Fruit fly (Drosophila melanogaster) whole organism, embryonic: Measurements from ENCODE around the gene Uba5.
A peak's percentile ranks its signal among the peaks of the same experiment; 100 is the strongest.

Source experiments
- Antp ChIP-seq: fragments of 200-800 bp; sonication (Bioruptor generic); optimal IDR thresholded peaks from 3 replicates; lab custom pipeline; 2016; ENCODE audit warnings: missing biosample characterization, missing genetic modification characterization
- Atf3 ChIP-seq: fragments of 200-800 bp; sonication (Bioruptor generic); optimal IDR thresholded peaks from 3 replicates; lab custom pipeline; 2016; ENCODE audit warnings: missing biosample characterization, missing genetic modification characterization
- BEAF-32 ChIP-seq: fragments of 200-800 bp; sonication (Bioruptor generic); optimal IDR thresholded peaks from 3 replicates; lab custom pipeline; 2017; ENCODE audit warnings: missing biosample characterization, missing genetic modification characterization, mild to moderate bottlenecking, moderate library complexity, missing genetic modification reagents
- CG10462 ChIP-seq: fragments of 200-800 bp; sonication (Bioruptor generic); optimal IDR thresholded peaks from 2 replicates; lab custom pipeline; 2016; ENCODE audit warnings: missing biosample characterization, missing genetic modification characterization
- CG11085 ChIP-seq: fragments of 200-800 bp; sonication (Bioruptor generic); IDR thresholded peaks from 2 replicates; pipeline ENCODE4 v1.3.6; 2022; ENCODE audit warnings: missing biosample characterization, missing genetic modification characterization
- CG11560 ChIP-seq: fragments of 200-800 bp; sonication (Bioruptor generic); IDR thresholded peaks from 3 replicates; pipeline ENCODE4 v1.3.6; 2022; ENCODE audit warnings: missing biosample characterization, missing genetic modification characterization
- CG13894 ChIP-seq: fragments of 200-800 bp; sonication (Bioruptor generic); optimal IDR thresholded peaks from 3 replicates; lab custom pipeline; 2018; ENCODE audit warnings: missing biosample characterization, mild to moderate bottlenecking, missing genetic modification characterization, moderate library complexity
- CG14860 ChIP-seq: fragments of 200-800 bp; sonication (Bioruptor generic); IDR thresholded peaks from 3 replicates; pipeline ENCODE4 v1.3.6; 2022; ENCODE audit warnings: missing biosample characterization, missing genetic modification characterization; ENCODE audit not compliant: partially characterized antibody
- CG1792 ChIP-seq: fragments of 200-800 bp; sonication (Bioruptor generic); optimal IDR thresholded peaks from 2 replicates; lab custom pipeline; 2016; ENCODE audit warnings: missing biosample characterization, missing genetic modification characterization
- CG18262 ChIP-seq: fragments of 200-800 bp; optimal IDR thresholded peaks from 3 replicates; lab custom pipeline; 2019; ENCODE audit warnings: missing biosample characterization, mild to moderate bottlenecking, missing genetic modification characterization, moderate library complexity
- CG2875 ChIP-seq: fragments of 200-800 bp; sonication (Bioruptor generic); optimal IDR thresholded peaks from 2 replicates; lab custom pipeline; 2017; ENCODE audit warnings: missing biosample characterization, mild to moderate bottlenecking, missing genetic modification characterization, missing genetic modification reagents
- CG2889 ChIP-seq: fragments of 200-800 bp; sonication (Bioruptor generic); IDR thresholded peaks from 3 replicates; pipeline ENCODE4 v1.3.6; 2022; ENCODE audit warnings: missing biosample characterization, missing genetic modification characterization
- CG31224 ChIP-seq: fragments of 200-800 bp; sonication (Bioruptor generic); IDR thresholded peaks from 2 replicates; pipeline ENCODE4 v1.3.6; 2022; ENCODE audit warnings: missing biosample characterization, missing genetic modification characterization
- CG3847 ChIP-seq: fragments of 200-800 bp; sonication (Bioruptor generic); IDR thresholded peaks from 2 replicates; pipeline ENCODE4 v1.3.6; 2022; ENCODE audit warnings: missing biosample characterization, missing genetic modification characterization
- CG43689 ChIP-seq: fragments of 200-800 bp; sonication (Bioruptor generic); IDR thresholded peaks from 2 replicates; pipeline ENCODE4 v1.3.6; 2022; ENCODE audit warnings: missing biosample characterization, missing genetic modification characterization
- CG5245 ChIP-seq: fragments of 200-800 bp; sonication (Bioruptor generic); optimal IDR thresholded peaks from 3 replicates; lab custom pipeline; 2016; ENCODE audit warnings: missing biosample characterization, missing genetic modification characterization
- CG6654 ChIP-seq: fragments of 200-800 bp; sonication (Bioruptor generic); optimal IDR thresholded peaks from 2 replicates; lab custom pipeline; 2017; ENCODE audit warnings: missing biosample characterization, mild to moderate bottlenecking, missing genetic modification characterization
- CG6689 ChIP-seq: fragments of 200-800 bp; sonication (Bioruptor generic); IDR thresholded peaks from 2 replicates; pipeline ENCODE4 v1.3.6; 2022; ENCODE audit warnings: missing biosample characterization, missing genetic modification characterization
- CG8359 ChIP-seq: fragments of 200-800 bp; sonication (Bioruptor generic); optimal IDR thresholded peaks from 2 replicates; lab custom pipeline; 2017; ENCODE audit warnings: missing biosample characterization, mild to moderate bottlenecking, missing genetic modification characterization, borderline replicate concordance
- CG9817 ChIP-seq: fragments of 200-800 bp; sonication (Bioruptor generic); optimal IDR thresholded peaks from 2 replicates; lab custom pipeline; 2018; ENCODE audit warnings: missing biosample characterization, mild to moderate bottlenecking, missing genetic modification characterization, moderate library complexity
- Camta ChIP-seq: fragments of 200-800 bp; sonication (Bioruptor generic); optimal IDR thresholded peaks from 2 replicates; lab custom pipeline; 2016; ENCODE audit warnings: missing biosample characterization, missing genetic modification characterization
- Dref ChIP-seq: fragments of 200-800 bp; sonication (Bioruptor generic); IDR thresholded peaks from 2 replicates; pipeline ENCODE4 v1.3.6; 2022; ENCODE audit warnings: missing biosample characterization, missing genetic modification characterization
- Ets65A ChIP-seq: fragments of 200-800 bp; sonication (Bioruptor generic); peaks from one replicate; lab custom pipeline; 2016; ENCODE audit warnings: missing biosample characterization, missing genetic modification characterization
- Fer3 ChIP-seq: fragments of 200-800 bp; sonication (Bioruptor generic); optimal IDR thresholded peaks from 2 replicates; lab custom pipeline; 2018; ENCODE audit warnings: missing biosample characterization, mild to moderate bottlenecking, missing genetic modification characterization, moderate library complexity
- HHEX ChIP-seq: fragments of 200-800 bp; sonication (Bioruptor generic); optimal IDR thresholded peaks from 3 replicates; lab custom pipeline; 2017; ENCODE audit warnings: missing biosample characterization, mild to moderate bottlenecking, missing genetic modification characterization, missing genetic modification reagents
- HLHmδ ChIP-seq: fragments of 200-800 bp; sonication (Bioruptor generic); optimal IDR thresholded peaks from 2 replicates; lab custom pipeline; 2018; ENCODE audit warnings: missing biosample characterization, mild to moderate bottlenecking, missing genetic modification characterization, moderate library complexity
- Max ChIP-seq: fragments of 200-800 bp; sonication (Bioruptor generic); optimal IDR thresholded peaks from 2 replicates; lab custom pipeline; 2016; ENCODE audit warnings: missing biosample characterization, mild to moderate bottlenecking, missing genetic modification characterization
- Nf-YC ChIP-seq: fragments of 200-800 bp; optimal IDR thresholded peaks from 3 replicates; lab custom pipeline; 2019; ENCODE audit warnings: missing biosample characterization, mild to moderate bottlenecking, missing genetic modification characterization, moderate library complexity
- Optix ChIP-seq: fragments of 200-800 bp; sonication (Bioruptor generic); IDR thresholded peaks from 3 replicates; pipeline ENCODE4 v1.3.6; 2022; ENCODE audit warnings: missing biosample characterization, missing genetic modification characterization
- Sry-β ChIP-seq: fragments of 200-800 bp; sonication (Bioruptor generic); optimal IDR thresholded peaks from 2 replicates; lab custom pipeline; 2018; ENCODE audit warnings: missing biosample characterization, mild to moderate bottlenecking, missing genetic modification characterization, moderate library complexity
- Stat92E ChIP-seq, 3 experiments: fragments of >200 bp in 2 of 3; fragments of 200-800 bp in 1 of 3; sonication (Bioruptor generic) in 1 of 3; optimal IDR thresholded peaks; 2 replicates each; lab custom pipeline; 2017 to 2019; ENCODE audit warnings: missing biosample characterization in 3 of 3, missing genetic modification characterization in 3 of 3, mild to moderate bottlenecking in 1 of 3, moderate library complexity in 1 of 3
- Taf1 ChIP-seq: fragments of 200-800 bp; sonication (Bioruptor generic); IDR thresholded peaks from 2 replicates; pipeline ENCODE4 v1.3.6; 2022; ENCODE audit warnings: missing biosample characterization, missing genetic modification characterization
- Usf ChIP-seq: fragments of 200-800 bp; sonication (Bioruptor generic); optimal IDR thresholded peaks from 2 replicates; lab custom pipeline; 2017; ENCODE audit warnings: missing genotype, missing biosample characterization, missing genetic modification characterization
- YL-1 ChIP-seq: fragments of 200-800 bp; sonication (Bioruptor generic); optimal IDR thresholded peaks from 3 replicates; lab custom pipeline; 2017; ENCODE audit warnings: missing biosample characterization, mild to moderate bottlenecking, missing genetic modification characterization
- dmrt99B ChIP-seq: fragments of 200-800 bp; sonication (Bioruptor generic); optimal IDR thresholded peaks from 2 replicates; lab custom pipeline; 2018; ENCODE audit warnings: missing biosample characterization, mild to moderate bottlenecking, missing genetic modification characterization, moderate library complexity
- dysf ChIP-seq: fragments of 200-800 bp; sonication (Bioruptor generic); IDR thresholded peaks from 3 replicates; pipeline ENCODE4 v1.3.6; 2022; ENCODE audit warnings: missing biosample characterization, missing genetic modification characterization
- fd96Cb ChIP-seq: fragments of 200-800 bp; sonication (Bioruptor generic); optimal IDR thresholded peaks from 2 replicates; lab custom pipeline; 2018; ENCODE audit warnings: missing biosample characterization, mild to moderate bottlenecking, missing genetic modification characterization, moderate library complexity
- ham ChIP-seq: fragments of 200-800 bp; sonication (Bioruptor generic); IDR thresholded peaks from 2 replicates; pipeline ENCODE4 v1.3.6; 2022; ENCODE audit warnings: missing biosample characterization, missing genetic modification characterization
- hbn ChIP-seq: fragments of 200-800 bp; sonication (Bioruptor generic); IDR thresholded peaks from 2 replicates; pipeline ENCODE4 v1.3.6; 2022; ENCODE audit warnings: missing biosample characterization, missing genetic modification characterization; ENCODE audit not compliant: partially characterized antibody
- hth ChIP-seq: fragments of >200 bp; optimal IDR thresholded peaks from 2 replicates; lab custom pipeline; 2017; ENCODE audit warnings: inconsistent platforms
- lov ChIP-seq, 2 experiments: fragments of 200-800 bp in 1 of 2; fragments of >200 bp in 1 of 2; sonication (Bioruptor generic) in 1 of 2; IDR thresholded peaks in 1 of 2; optimal IDR thresholded peaks in 1 of 2; 2 replicates in 1 of 2; 3 replicates in 1 of 2; pipeline versions ENCODE4 v1.3.6 to Lab custom; 2017 to 2022; ENCODE audit warnings: missing biosample characterization in 1 of 2, missing genetic modification characterization in 1 of 2
- nom ChIP-seq: fragments of 200-800 bp; sonication (Bioruptor generic); optimal IDR thresholded peaks from 2 replicates; lab custom pipeline; 2017; ENCODE audit warnings: missing biosample characterization, missing genetic modification characterization, mild to moderate bottlenecking, moderate library complexity, missing genetic modification reagents
- odd ChIP-seq: fragments of 200-800 bp; sonication (Bioruptor generic); optimal IDR thresholded peaks from 2 replicates; lab custom pipeline; 2017; ENCODE audit warnings: missing biosample characterization, mild to moderate bottlenecking, missing genetic modification characterization
- psq ChIP-seq: fragments of 200-800 bp; sonication (Bioruptor generic); optimal IDR thresholded peaks from 2 replicates; lab custom pipeline; 2017; ENCODE audit warnings: missing biosample characterization, missing genetic modification characterization
- pzg ChIP-seq: fragments of 200-800 bp; sonication (Bioruptor generic); optimal IDR thresholded peaks from 3 replicates; lab custom pipeline; 2018; ENCODE audit warnings: missing biosample characterization, mild to moderate bottlenecking, missing genetic modification characterization, moderate library complexity
- seq ChIP-seq: fragments of 200-800 bp; sonication (Bioruptor generic); IDR thresholded peaks from 2 replicates; pipeline ENCODE4 v1.3.6; 2022; ENCODE audit warnings: missing biosample characterization, missing genetic modification characterization
- slou ChIP-seq: fragments of 200-800 bp; sonication (Bioruptor generic); optimal IDR thresholded peaks from 3 replicates; lab custom pipeline; 2016; ENCODE audit warnings: missing biosample characterization, missing genetic modification characterization
- stc ChIP-seq: fragments of 200-800 bp; sonication (Bioruptor generic); IDR thresholded peaks from 2 replicates; pipeline ENCODE4 v1.3.6; 2022; ENCODE audit warnings: missing biosample characterization, missing genetic modification characterization
- usp ChIP-seq: fragments of >200 bp; optimal IDR thresholded peaks from 2 replicates; lab custom pipeline; 2017; ENCODE audit warnings: missing biosample characterization, missing genetic modification characterization

Uba5 gene

dm6 chrX:11528026-11528702 lies 44.8 kb downstream of the Uba5 start (continued):
- TF ChIP-seq CG14860 (no peak), HHEX (GFP tag; lab: Kevin White, UChicago) (peak; percentile 33), CG1792 (GFP tag; lab: Kevin White, UChicago) (no peak), CG6654 (GFP tag; lab: Kevin White, UChicago) (peak; percentile 64), CG11085 (GFP tag; lab: Robert Waterston, UW) (peak; percentile 56), slou (GFP tag; lab: Kevin White, UChicago) (peak; percentile 6), ham (no peak), odd (GFP tag; lab: Kevin White, UChicago) (peak; percentile 54), dmrt99B (tag; lab: Kevin White, UChicago) (peak; percentile 86), Optix (GFP tag; lab: Robert Waterston, UW) (peak; percentile 67; the same call in 2 of the 3 replicates), Sry-β (GFP tag; lab: Kevin White, UChicago) (peak; percentile 44), YL-1 (GFP tag; lab: Kevin White, UChicago) (no peak), CG3847 (no peak; the same call in 1 of the 2 replicates), CG31224 (0 out of 2 replicates have a peak, but pooled peaks have one; percentile 25), Fer3 (tag; lab: Kevin White, UChicago) (peak; percentile 54), CG10462 (peak; percentile 58), CG9817 (tag; lab: Kevin White, UChicago) (peak; percentile 52), CG2875 (GFP tag; lab: Kevin White, UChicago) (peak; percentile 82), Max (peak; percentile 65), CG13894 (tag; lab: Kevin White, UChicago) (no peak), CG2889 (GFP tag; lab: Robert Waterston, UW) (no peak), CG18262 (tag; lab: Kevin White, UChicago) (peak; percentile 93), HLHmδ (GFP tag; lab: Kevin White, UChicago) (no peak), seq (peak; percentile 51; the same call in 1 of the 2 replicates), stc (peak; percentile 36; the same call in 1 of the 2 replicates), BEAF-32 (GFP tag; lab: Kevin White, UChicago) (no peak), fd96Cb (tag; lab: Kevin White, UChicago) (peak; percentile 85), Atf3 (GFP tag; lab: Kevin White, UChicago) (peak; percentile 30), Usf (peak; percentile 65), usp (GFP tag; lab: Kevin White, UChicago) (no peak), Camta (GFP tag; lab: Kevin White, UChicago) (peak; percentile 42), nom (GFP tag; lab: Kevin White, UChicago) (peak; percentile 62), hth (no peak), lov (optimal IDR thresholded peaks at IDR 0.05; lab: Kevin White, UChicago) (no peak), lov (GFP tag; IDR thresholded peaks at IDR 0.05; lab: Robert Waterston, UW) (peak; percentile 89), dysf (GFP tag; lab: Robert Waterston, UW) (peak; percentile 75), hbn (GFP tag; lab: Robert Waterston, UW) (no peak), psq (GFP tag; lab: Kevin White, UChicago) (no peak), Ets65A (GFP tag; lab: Kevin White, UChicago) (peak; percentile 90), CG11560 (tag; lab: Robert Waterston, UW) (peak; percentile 53; the same call in 1 of the 3 replicates), Dref (no peak), Antp (GFP tag; lab: Kevin White, UChicago) (no peak), Stat92E (GFP tag; optimal IDR thresholded peaks at IDR 0.05; lab: Kevin White, UChicago) (peak in 1 of 3 experiments; percentile 30), CG43689 (GFP tag; lab: Robert Waterston, UW) (no peak), CG5245 (GFP tag; lab: Kevin White, UChicago) (peak; percentile 59), CG6689 (GFP tag; lab: Robert Waterston, UW) (peak; percentile 80), CG8359 (GFP tag; lab: Kevin White, UChicago) (peak; percentile 85), Taf1 (GFP tag; lab: Robert Waterston, UW) (no peak), pzg (no peak), Nf-YC (tag; lab: Kevin White, UChicago) (peak; percentile 17)
